Worm (Caenorhabditis elegans) whole organism, L1 larva: ENCODE data around the gene T27E7.1.
"Not testable (repeated sequence)": the region's sequence is repeated elsewhere in the genome, so short reads cannot be mapped to it uniquely, and the experiment has no call there.

Experiments
- C04F5.9 ChIP-seq: sonication (generic microtip); optimal IDR thresholded peaks from 2 replicates; lab custom pipeline; 2016; ENCODE audit warnings: missing genetic modification characterization, missing compliant biosample characterization
- C16A3.4 ChIP-seq: fragments of 150-350 bp; optimal IDR thresholded peaks from 2 replicates; lab custom pipeline; 2014; ENCODE audit warnings: missing biosample characterization, missing genetic modification characterization
- C34B4.2 ChIP-seq: sonication (generic microtip); optimal IDR thresholded peaks from 2 replicates; lab custom pipeline; 2017; ENCODE audit warnings: mild to moderate bottlenecking, missing genetic modification characterization, missing compliant biosample characterization
- F16B12.6 ChIP-seq: fragments of 150-350 bp; optimal IDR thresholded peaks from 2 replicates; lab custom pipeline; 2014; ENCODE audit warnings: missing biosample characterization, missing genetic modification characterization
- Y116A8C.19 ChIP-seq: sonication (generic microtip); optimal IDR thresholded peaks from 2 replicates; lab custom pipeline; 2016; ENCODE audit warnings: missing compliant biosample characterization, missing genetic modification characterization, borderline replicate concordance
- aly-2 ChIP-seq: fragments of 150-350 bp; optimal IDR thresholded peaks from 2 replicates; lab custom pipeline; 2014; ENCODE audit warnings: missing biosample characterization, missing genetic modification characterization
- ama-1 ChIP-seq: fragments of 150-350 bp; optimal IDR thresholded peaks from 2 replicates; lab custom pipeline; 2014
- blmp-1 ChIP-seq: fragments of 150-350 bp; optimal IDR thresholded peaks from 2 replicates; lab custom pipeline; 2014; ENCODE audit warnings: missing biosample characterization, missing genetic modification characterization
- ces-1 ChIP-seq: fragments of 150-350 bp; optimal IDR thresholded peaks from 2 replicates; lab custom pipeline; 2014; ENCODE audit warnings: missing biosample characterization, missing genetic modification reagents, missing genetic modification characterization
- dpl-1 ChIP-seq, 3 experiments: fragments of 150-350 bp in 2 of 3; sonication (generic microtip) in 1 of 3; optimal IDR thresholded peaks; 2 replicates each; lab custom pipeline; 2014 to 2017; ENCODE audit warnings: missing biosample characterization in 3 of 3, missing genetic modification characterization in 3 of 3, missing genetic modification reagents in 3 of 3
- dsc-1 ChIP-seq: sonication (generic microtip); optimal IDR thresholded peaks from 2 replicates; lab custom pipeline; 2016; ENCODE audit warnings: mild to moderate bottlenecking, missing genetic modification characterization, missing compliant biosample characterization
- efl-1 ChIP-seq, 4 experiments: fragments of 150-350 bp; optimal IDR thresholded peaks in 3 of 4; peaks in 1 of 4; 1 replicate in 1 of 4; 2 replicates in 3 of 4; lab custom pipeline; 2014; ENCODE audit warnings: missing biosample characterization in 2 of 4, missing genetic modification characterization in 2 of 4, missing genetic modification reagents in 2 of 4
- elt-3 ChIP-seq, 6 experiments: fragments of 150-350 bp in 1 of 6; sonication (generic microtip); optimal IDR thresholded peaks; 2 replicates each; lab custom pipeline; 2017 to 2018; ENCODE audit warnings: missing biosample characterization in 6 of 6, missing genetic modification characterization in 6 of 6, inconsistent platforms in 1 of 6
- ets-5 ChIP-seq: fragments of 200-800 bp; sonication (Bioruptor generic); IDR thresholded peaks from 2 replicates; pipeline ENCODE4 v1.3.6; 2022; ENCODE audit warnings: missing genetic modification characterization, missing compliant biosample characterization
- fkh-10 ChIP-seq: sonication (generic microtip); optimal IDR thresholded peaks from 2 replicates; lab custom pipeline; 2017; ENCODE audit warnings: missing biosample characterization, missing genetic modification reagents, missing genetic modification characterization
- fkh-4 ChIP-seq: sonication (generic microtip); optimal IDR thresholded peaks from 2 replicates; lab custom pipeline; 2016; ENCODE audit warnings: missing compliant biosample characterization, missing genetic modification characterization, borderline replicate concordance
- fkh-8 ChIP-seq: sonication (generic microtip); optimal IDR thresholded peaks from 2 replicates; lab custom pipeline; 2016; ENCODE audit warnings: mild to moderate bottlenecking, missing genetic modification characterization, missing compliant biosample characterization
- fos-1 ChIP-seq: fragments of 150-350 bp; optimal IDR thresholded peaks from 2 replicates; lab custom pipeline; 2014; ENCODE audit warnings: missing biosample characterization, missing genetic modification characterization
- grh-1 ChIP-seq: fragments of 200-800 bp; sonication (Bioruptor generic); IDR thresholded peaks from 2 replicates; pipeline ENCODE4 v1.3.6; 2022; ENCODE audit warnings: missing genetic modification reagents, missing genetic modification characterization, missing compliant biosample characterization
- hlh-4 ChIP-seq: sonication (generic microtip); optimal IDR thresholded peaks from 2 replicates; lab custom pipeline; 2016; ENCODE audit warnings: mild to moderate bottlenecking, missing genetic modification characterization, missing compliant biosample characterization
- hpl-2 ChIP-seq: fragments of 150-350 bp; optimal IDR thresholded peaks from 2 replicates; lab custom pipeline; 2014; ENCODE audit warnings: missing biosample characterization, missing genetic modification reagents, missing genetic modification characterization
- isw-1 ChIP-seq: fragments of 200-800 bp; sonication (Bioruptor generic); IDR thresholded peaks from 2 replicates; pipeline ENCODE4 v1.3.6; 2022; ENCODE audit warnings: missing genetic modification characterization, missing compliant biosample characterization
- lin-35 ChIP-seq, 2 experiments: fragments of 150-350 bp; optimal IDR thresholded peaks; 2 replicates each; lab custom pipeline; 2014; ENCODE audit warnings: missing biosample characterization in 2 of 2, missing genetic modification characterization in 2 of 2, missing genetic modification reagents in 2 of 2
- lin-39 ChIP-seq: fragments of 150-350 bp; optimal IDR thresholded peaks from 2 replicates; lab custom pipeline; 2014; ENCODE audit warnings: missing biosample characterization, missing genetic modification reagents, missing genetic modification characterization
- lir-3 ChIP-seq: sonication (generic microtip); optimal IDR thresholded peaks from 2 replicates; lab custom pipeline; 2016; ENCODE audit warnings: mild to moderate bottlenecking, missing genetic modification characterization, moderate library complexity, missing compliant biosample characterization; ENCODE audit not compliant: poor library complexity
- lsy-2 ChIP-seq, 2 experiments: fragments of 150-350 bp; optimal IDR thresholded peaks; 2 replicates each; lab custom pipeline; 2014; ENCODE audit warnings: missing biosample characterization in 2 of 2, missing genetic modification characterization in 2 of 2
- mdl-1 ChIP-seq, 2 experiments: fragments of 150-350 bp; optimal IDR thresholded peaks; 2 replicates each; lab custom pipeline; 2014 to 2017; ENCODE audit warnings: missing biosample characterization in 2 of 2, missing genetic modification characterization in 2 of 2, inconsistent platforms in 1 of 2
- nhr-20 ChIP-seq: sonication (generic microtip); optimal IDR thresholded peaks from 2 replicates; lab custom pipeline; 2016; ENCODE audit warnings: mild to moderate bottlenecking, missing genetic modification characterization, missing compliant biosample characterization
- nhr-237 ChIP-seq: fragments of 150-350 bp; optimal IDR thresholded peaks from 2 replicates; lab custom pipeline; 2014; ENCODE audit warnings: missing biosample characterization, missing genetic modification characterization
- nhr-28 ChIP-seq: fragments of 150-350 bp; optimal IDR thresholded peaks from 2 replicates; lab custom pipeline; 2014; ENCODE audit warnings: missing biosample characterization, missing genetic modification characterization
- nhr-47 ChIP-seq: sonication (generic microtip); optimal IDR thresholded peaks from 2 replicates; lab custom pipeline; 2016; ENCODE audit warnings: mild to moderate bottlenecking, missing genetic modification characterization, moderate library complexity, missing compliant biosample characterization
- nhr-71 ChIP-seq: sonication (generic microtip); optimal IDR thresholded peaks from 2 replicates; lab custom pipeline; 2016; ENCODE audit warnings: mild to moderate bottlenecking, missing genetic modification characterization, moderate library complexity, missing compliant biosample characterization
- nhr-76 ChIP-seq: sonication (generic microtip); optimal IDR thresholded peaks from 2 replicates; lab custom pipeline; 2017; ENCODE audit warnings: missing biosample characterization, missing genetic modification characterization
- rnt-1 ChIP-seq: sonication (generic microtip); optimal IDR thresholded peaks from 2 replicates; lab custom pipeline; 2016; ENCODE audit warnings: mild to moderate bottlenecking, missing genetic modification characterization, moderate library complexity, missing compliant biosample characterization
- sox-4 ChIP-seq: sonication (generic microtip); optimal IDR thresholded peaks from 2 replicates; lab custom pipeline; 2016; ENCODE audit warnings: missing genetic modification characterization, missing compliant biosample characterization
- sptf-1 ChIP-seq: fragments of 150-350 bp; optimal IDR thresholded peaks from 2 replicates; lab custom pipeline; 2014; ENCODE audit warnings: missing biosample characterization, missing genetic modification characterization
- tlp-1 ChIP-seq: fragments of 150-350 bp; optimal IDR thresholded peaks from 2 replicates; lab custom pipeline; 2014; ENCODE audit warnings: missing biosample characterization, missing genetic modification characterization
- unc-30 ChIP-seq: sonication (generic microtip); optimal IDR thresholded peaks from 2 replicates; lab custom pipeline; 2017; ENCODE audit warnings: missing biosample characterization, missing genetic modification characterization
- unc-62 ChIP-seq: fragments of 150-350 bp; optimal IDR thresholded peaks from 2 replicates; lab custom pipeline; 2014; ENCODE audit warnings: missing biosample characterization, missing genetic modification reagents, missing genetic modification characterization
- unc-98 ChIP-seq: fragments of 200-800 bp; sonication (Bioruptor generic); IDR thresholded peaks from 2 replicates; pipeline ENCODE4 v1.3.6; 2022; ENCODE audit warnings: missing genetic modification characterization, missing compliant biosample characterization
- xbp-1 ChIP-seq: sonication (generic microtip); optimal IDR thresholded peaks from 2 replicates; lab custom pipeline; 2016; ENCODE audit warnings: missing genetic modification characterization, missing compliant biosample characterization
- zip-4 ChIP-seq: fragments of 200-800 bp; sonication (Bioruptor generic); optimal IDR thresholded peaks from 2 replicates; lab custom pipeline; 2018; ENCODE audit warnings: mild to moderate bottlenecking, missing genetic modification characterization, moderate library complexity, missing compliant biosample characterization
- ztf-4 ChIP-seq: fragments of 150-350 bp; optimal IDR thresholded peaks from 2 replicates; lab custom pipeline; 2014; ENCODE audit warnings: missing biosample characterization, missing genetic modification characterization

The T27E7.1 gene

ce11 chrIV:14525272-14526162 is 6.0 kb downstream of the T27E7.1 start:
- not testable (repeated sequence) for TF ChIP-seq efl-1 (optimal IDR thresholded peaks at IDR 0.05; lab: Kevin White, UChicago)
- TF ChIP-seq efl-1 (GFP tag; optimal IDR thresholded peaks at IDR 0.05 in 1 of 2; lab: Kevin White, UChicago), result peak in 1 of 2 experiments; percentile 57

DNA sequence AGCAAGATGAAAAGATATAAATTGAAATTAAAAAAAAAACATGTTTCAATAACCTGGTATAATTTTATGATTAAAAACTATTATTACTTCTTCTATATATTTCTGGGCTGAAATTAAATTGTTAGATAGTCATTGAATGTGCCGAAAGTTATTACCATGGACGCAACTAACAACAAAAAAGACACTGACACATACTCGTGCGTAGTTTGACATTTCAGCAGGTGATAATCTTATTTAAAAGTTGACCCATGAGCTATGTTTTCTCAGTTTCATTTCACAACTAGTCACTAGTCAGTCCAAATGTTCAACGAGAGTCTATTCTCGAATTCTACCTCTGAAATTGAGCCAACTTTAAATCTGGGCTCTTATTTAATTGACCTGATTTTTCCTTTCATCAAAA is 9.2 kb downstream of the T27E7.1 start, which contains the start of gene T27E7.3:
T27E7.3 (plus strand) TSS at position 301 of the 400 bp plus-strand sequence.
- TF ChIP-seq blmp-1 (tag; lab: Kevin White, UChicago) (no peak), fos-1 (tag; lab: Kevin White, UChicago) (no peak)

ce11 chrIV:14530031-14530430 is 10.5 kb downstream of the T27E7.1 start:
- TF ChIP-seq C16A3.4 (tag; lab: Kevin White, UChicago) (no peak), nhr-76 (tag; lab: Kevin White, UChicago) (no peak), hpl-2 (GFP tag; lab: Kevin White, UChicago) (no peak), mdl-1 (tag; optimal IDR thresholded peaks at IDR 0.05; lab: Kevin White, UChicago) (no peak), nhr-20 (tag; lab: Kevin White, UChicago) (no peak), nhr-47 (tag; lab: Kevin White, UChicago) (no peak), efl-1 (optimal IDR thresholded peaks at IDR 0.05; lab: Kevin White, UChicago) (no peak), efl-1 (GFP tag; optimal IDR thresholded peaks at IDR 0.05 in 1 of 2; lab: Kevin White, UChicago) (no peak), lsy-2 (tag; optimal IDR thresholded peaks at IDR 0.05; lab: Kevin White, UChicago) (no peak), C04F5.9 (tag; lab: Kevin White, UChicago) (no peak), nhr-237 (tag; lab: Kevin White, UChicago) (no peak)

DNA sequence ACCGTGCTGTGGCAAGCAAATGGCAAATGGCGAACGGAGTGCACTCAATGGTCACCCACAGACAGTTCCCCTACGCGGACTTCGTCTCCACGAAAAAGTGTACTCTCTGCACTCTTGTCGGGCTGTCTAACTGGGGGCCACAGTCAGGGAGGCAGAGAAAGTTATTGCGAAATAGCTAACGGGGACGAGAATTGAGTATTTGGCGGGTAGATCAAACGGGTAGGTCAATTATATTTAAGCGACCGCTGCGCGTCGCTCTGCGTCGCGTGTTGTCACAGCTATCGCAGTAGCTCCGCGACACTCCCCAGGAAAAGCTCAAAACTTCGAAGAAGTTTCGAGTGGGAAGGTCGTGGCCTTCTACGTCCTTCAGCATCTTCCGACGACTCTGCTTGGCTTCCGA is 12.8 kb downstream of the T27E7.1 start:
- TF ChIP-seq zip-4 (GFP tag; lab: Kevin White, UChicago) (peak; percentile 65), lin-39 (tag; lab: Kevin White, UChicago) (no peak), ets-5 (GFP tag; lab: Robert Waterston, UW) (no peak), unc-98 (GFP tag; lab: Robert Waterston, UW) (no peak), nhr-20 (tag; lab: Kevin White, UChicago) (no peak), Y116A8C.19 (tag; lab: Kevin White, UChicago) (no peak), efl-1 (optimal IDR thresholded peaks at IDR 0.05; lab: Kevin White, UChicago) (peak in 1 of 2 experiments; percentile 43), efl-1 (GFP tag; optimal IDR thresholded peaks at IDR 0.05 in 1 of 2; lab: Kevin White, UChicago) (peak in 1 of 2 experiments; percentile 45), ces-1 (GFP tag; lab: Kevin White, UChicago) (no peak), C34B4.2 (tag; lab: Kevin White, UChicago) (no peak), nhr-71 (tag; lab: Kevin White, UChicago) (no peak), unc-62 (GFP tag; lab: Kevin White, UChicago) (no peak), isw-1 (GFP tag; lab: Robert Waterston, UW) (no peak), blmp-1 (tag; lab: Kevin White, UChicago) (peak; percentile 4), xbp-1 (tag; lab: Kevin White, UChicago) (no peak), unc-30 (tag; lab: Kevin White, UChicago) (no peak), dpl-1 (GFP tag; optimal IDR thresholded peaks at IDR 0.05; lab: Kevin White, UChicago) (peak in 2 of 3 experiments; percentile 6 to 38), C16A3.4 (tag; lab: Kevin White, UChicago) (no peak), C04F5.9 (tag; lab: Kevin White, UChicago) (no peak), nhr-28 (tag; lab: Kevin White, UChicago) (no peak), grh-1 (GFP tag; lab: Robert Waterston, UW) (no peak), ztf-4 (tag; lab: Kevin White, UChicago) (no peak), ama-1 (lab: Kevin White, UChicago) (no peak), fkh-4 (no peak), dsc-1 (no peak), F16B12.6 (tag; lab: Kevin White, UChicago) (no peak), hlh-4 (tag; lab: Kevin White, UChicago) (no peak), nhr-47 (tag; lab: Kevin White, UChicago) (no peak), rnt-1 (no peak), lin-35 (GFP tag; optimal IDR thresholded peaks at IDR 0.05; lab: Kevin White, UChicago) (peak in 1 of 2 experiments; percentile 8), fkh-8 (tag; lab: Kevin White, UChicago) (no peak), sox-4 (tag; lab: Kevin White, UChicago) (no peak), lsy-2 (tag; optimal IDR thresholded peaks at IDR 0.05; lab: Kevin White, UChicago) (no peak), lir-3 (tag; lab: Kevin White, UChicago) (no peak), fkh-10 (GFP tag; lab: Kevin White, UChicago) (no peak), aly-2 (tag; lab: Kevin White, UChicago) (no peak), tlp-1 (no peak), sptf-1 (tag; lab: Kevin White, UChicago) (no peak), elt-3 (tag; optimal IDR thresholded peaks at IDR 0.05; lab: Kevin White, UChicago) (no peak)
